Worm (Caenorhabditis elegans) whole organism, early embryonic: Measurements from ENCODE around the gene ZK287.4.

Experiments
- B0310.2 ChIP-seq: sonication (generic microtip); optimal IDR thresholded peaks from 2 replicates; lab custom pipeline; 2016; ENCODE audit warnings: mild to moderate bottlenecking, missing genetic modification characterization, missing compliant biosample characterization
- F13C5.2 ChIP-seq: sonication (generic microtip); optimal IDR thresholded peaks from 2 replicates; lab custom pipeline; 2017; ENCODE audit warnings: mild to moderate bottlenecking, missing genetic modification characterization, inconsistent platforms, missing compliant biosample characterization
- aly-1 ChIP-seq: sonication (generic microtip); optimal IDR thresholded peaks from 2 replicates; lab custom pipeline; 2016; ENCODE audit warnings: missing genetic modification characterization, missing compliant biosample characterization
- ama-1 ChIP-seq: fragments of 150-350 bp; optimal IDR thresholded peaks from 2 replicates; lab custom pipeline; 2014
- ceh-13 ChIP-seq: fragments of 200-800 bp; sonication (Bioruptor generic); optimal IDR thresholded peaks from 2 replicates; lab custom pipeline; 2018; ENCODE audit warnings: mild to moderate bottlenecking, missing genetic modification characterization, missing compliant biosample characterization
- ceh-36 ChIP-seq: sonication (generic microtip); optimal IDR thresholded peaks from 2 replicates; lab custom pipeline; 2016; ENCODE audit warnings: missing genetic modification characterization, inconsistent platforms, missing compliant biosample characterization
- ets-7 ChIP-seq: sonication (generic microtip); optimal IDR thresholded peaks from 2 replicates; lab custom pipeline; 2016; ENCODE audit warnings: missing genotype, missing genetic modification characterization, missing compliant biosample characterization
- flt-1 ChIP-seq: fragments of 200-800 bp; sonication (Bioruptor generic); IDR thresholded peaks from 2 replicates; pipeline ENCODE4 v1.3.6; 2022; ENCODE audit warnings: missing genetic modification characterization, missing compliant biosample characterization
- hmbx-1 ChIP-seq: sonication (generic microtip); optimal IDR thresholded peaks from 2 replicates; lab custom pipeline; 2016; ENCODE audit warnings: mild to moderate bottlenecking, missing genetic modification characterization, missing compliant biosample characterization
- hmg-4 ChIP-seq: fragments of 200-800 bp; sonication (Bioruptor generic); optimal IDR thresholded peaks from 2 replicates; lab custom pipeline; 2018; ENCODE audit warnings: mild to moderate bottlenecking, missing genetic modification characterization, missing compliant biosample characterization
- hnd-1 ChIP-seq: sonication (generic microtip); optimal IDR thresholded peaks from 2 replicates; lab custom pipeline; 2016; ENCODE audit warnings: missing genetic modification characterization, missing compliant biosample characterization
- pes-1 ChIP-seq: fragments of 200-800 bp; sonication (Bioruptor generic); IDR thresholded peaks from 2 replicates; pipeline ENCODE4 v1.3.6; 2022; ENCODE audit warnings: missing genetic modification reagents, missing genetic modification characterization, missing compliant biosample characterization
- scrt-1 ChIP-seq: fragments of 200-800 bp; sonication (Bioruptor generic); IDR thresholded peaks from 2 replicates; pipeline ENCODE4 v1.3.6; 2022; ENCODE audit warnings: missing genetic modification characterization, missing compliant biosample characterization
- sea-1 ChIP-seq: fragments of 200-800 bp; sonication (Bioruptor generic); conservative IDR thresholded peaks from 2 replicates; pipeline ENCODE4 v1.3.6; 2022; ENCODE audit warnings: missing genetic modification characterization, missing compliant biosample characterization
- tbx-11 ChIP-seq: fragments of 200-800 bp; sonication (Bioruptor generic); IDR thresholded peaks from 2 replicates; pipeline ENCODE4 v1.3.6; 2022; ENCODE audit warnings: missing genetic modification characterization, missing compliant biosample characterization
- tbx-37 ChIP-seq: fragments of 200-800 bp; sonication (Bioruptor generic); conservative IDR thresholded peaks from 2 replicates; pipeline ENCODE4 v1.3.6; 2022; ENCODE audit warnings: missing genetic modification reagents, missing genetic modification characterization, missing compliant biosample characterization
- tra-4 ChIP-seq: sonication (generic microtip); optimal IDR thresholded peaks from 2 replicates; lab custom pipeline; 2017; ENCODE audit warnings: missing genetic modification characterization, missing compliant biosample characterization

ZK287.4 gene

DNA sequence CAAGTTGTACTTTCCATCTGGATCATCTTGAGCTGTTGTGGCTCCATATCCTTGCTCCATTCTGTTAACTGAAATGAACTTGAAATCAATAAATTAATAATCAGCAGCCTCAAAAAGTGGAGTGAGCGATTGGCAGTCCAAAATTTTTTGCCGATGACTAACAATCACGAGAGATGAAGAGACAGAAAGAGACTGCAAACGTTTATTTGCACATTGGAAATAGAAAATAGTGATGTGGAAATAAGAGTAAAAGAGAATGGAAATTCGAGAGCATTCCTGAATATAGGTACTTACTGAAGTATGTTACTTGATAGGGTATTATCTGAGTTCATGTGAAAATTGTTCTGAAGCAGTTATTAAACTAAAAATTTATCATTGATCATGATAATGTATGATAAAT is 24.3 kb upstream of the ZK287.4 start, which contains the start of gene tag-120:
tag-120 (minus strand) TSS at position 68 of the 400 bp plus-strand sequence.
- no peak for TF ChIP-seq B0310.2 (tag; lab: Kevin White, UChicago)
- TF ChIP-seq hmg-4 (GFP tag; lab: Kevin White, UChicago), result no peak
- TF ChIP-seq ceh-36 (tag; lab: Kevin White, UChicago), result no peak
- TF ChIP-seq hmbx-1 (tag; lab: Kevin White, UChicago), result no peak
- TF ChIP-seq ets-7 (tag; lab: Kevin White, UChicago), result no peak

DNA sequence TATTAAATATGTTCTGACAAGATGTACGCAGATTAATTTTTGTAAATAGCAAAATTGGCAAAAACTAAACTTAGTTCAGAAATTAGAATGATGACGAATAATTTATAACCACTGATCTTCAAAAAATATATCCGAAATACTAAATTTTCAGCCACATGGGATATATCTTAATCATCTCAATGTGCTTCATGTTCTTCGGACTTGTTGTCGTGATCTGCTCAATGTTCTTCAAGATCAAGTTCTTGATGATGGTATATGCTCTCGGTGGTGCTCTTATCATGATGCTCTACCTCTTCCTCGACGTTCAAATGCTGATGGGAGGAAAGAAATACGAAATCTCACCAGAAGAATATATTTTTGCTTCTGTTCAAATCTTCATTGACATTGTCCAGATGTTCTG is 21.1 kb upstream of the ZK287.4 start:
- no peak for TF ChIP-seq flt-1 (GFP tag; lab: Robert Waterston, UW)
- no peak for TF ChIP-seq hnd-1 (tag; lab: Kevin White, UChicago)
- no peak for TF ChIP-seq sea-1
- TF ChIP-seq B0310.2 (tag; lab: Kevin White, UChicago), result no peak
- TF ChIP-seq hmg-4 (GFP tag; lab: Kevin White, UChicago), result no peak

DNA sequence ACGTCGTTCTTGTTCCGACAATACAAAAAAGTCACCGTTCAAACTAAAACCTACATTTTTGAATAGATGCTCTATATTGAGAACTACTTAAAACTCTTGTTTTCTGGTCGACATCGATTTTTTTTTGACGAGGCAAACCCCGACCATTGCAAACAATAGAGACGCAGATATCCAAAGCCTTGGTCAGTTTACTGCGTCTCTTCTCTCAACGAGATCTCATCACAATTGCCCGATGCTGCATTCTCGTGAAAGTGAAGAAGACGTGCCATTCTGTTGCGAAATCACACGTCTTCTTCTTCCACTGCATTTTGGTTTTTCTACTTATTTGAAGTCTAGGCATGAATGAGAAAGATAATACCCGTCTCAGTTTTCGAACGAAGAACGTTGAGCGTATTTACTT is 18.9 kb upstream of the ZK287.4 start:
- TF ChIP-seq B0310.2 (tag; lab: Kevin White, UChicago) (no peak), scrt-1 (GFP tag; lab: Robert Waterston, UW) (no peak), hmg-4 (GFP tag; lab: Kevin White, UChicago) (no peak), hmbx-1 (tag; lab: Kevin White, UChicago) (no peak), sea-1 (no peak), tbx-37 (GFP tag; lab: Robert Waterston, UW) (no peak), tra-4 (tag; lab: Kevin White, UChicago) (no peak), flt-1 (GFP tag; lab: Robert Waterston, UW) (no peak), ceh-13 (GFP tag; lab: Kevin White, UChicago) (no peak), F13C5.2 (no peak), ama-1 (lab: Kevin White, UChicago) (no peak), hnd-1 (tag; lab: Kevin White, UChicago) (no peak)

DNA sequence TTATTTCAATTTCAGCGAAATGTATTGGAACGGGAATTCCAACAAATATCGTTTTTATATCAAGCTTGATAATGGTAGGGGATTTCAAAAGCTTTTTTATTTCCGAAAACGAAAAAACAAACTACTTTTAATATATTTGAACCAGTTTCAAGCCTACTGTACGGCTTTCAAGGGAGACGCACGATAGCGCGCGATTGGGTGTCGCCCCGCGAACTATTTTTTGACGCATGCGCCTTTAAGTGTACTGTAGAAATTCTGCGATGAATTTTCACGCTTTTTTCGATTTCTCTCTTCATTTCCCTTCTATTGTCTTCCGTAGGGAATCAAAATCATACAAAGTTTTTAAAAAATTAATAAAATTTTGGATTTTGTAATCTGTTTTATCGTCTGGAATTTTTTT is 18.1 kb upstream of the ZK287.4 start:
- no peak for TF ChIP-seq ets-7 (tag; lab: Kevin White, UChicago)
- TF ChIP-seq ama-1 (lab: Kevin White, UChicago), result no peak
- no peak for TF ChIP-seq scrt-1 (GFP tag; lab: Robert Waterston, UW)
- no peak for TF ChIP-seq B0310.2 (tag; lab: Kevin White, UChicago)
- TF ChIP-seq tra-4 (tag; lab: Kevin White, UChicago), result no peak
- no peak for TF ChIP-seq pes-1
- no peak for TF ChIP-seq ceh-13 (GFP tag; lab: Kevin White, UChicago)
- no peak for TF ChIP-seq hmbx-1 (tag; lab: Kevin White, UChicago)
- no peak for TF ChIP-seq sea-1
- no peak for TF ChIP-seq F13C5.2
- TF ChIP-seq hmg-4 (GFP tag; lab: Kevin White, UChicago), result no peak
- TF ChIP-seq tbx-11 (GFP tag; lab: Robert Waterston, UW), result no peak
- no peak for TF ChIP-seq flt-1 (GFP tag; lab: Robert Waterston, UW)
- TF ChIP-seq aly-1 (tag; lab: Kevin White, UChicago), result no peak
- no peak for TF ChIP-seq tbx-37 (GFP tag; lab: Robert Waterston, UW)

DNA sequence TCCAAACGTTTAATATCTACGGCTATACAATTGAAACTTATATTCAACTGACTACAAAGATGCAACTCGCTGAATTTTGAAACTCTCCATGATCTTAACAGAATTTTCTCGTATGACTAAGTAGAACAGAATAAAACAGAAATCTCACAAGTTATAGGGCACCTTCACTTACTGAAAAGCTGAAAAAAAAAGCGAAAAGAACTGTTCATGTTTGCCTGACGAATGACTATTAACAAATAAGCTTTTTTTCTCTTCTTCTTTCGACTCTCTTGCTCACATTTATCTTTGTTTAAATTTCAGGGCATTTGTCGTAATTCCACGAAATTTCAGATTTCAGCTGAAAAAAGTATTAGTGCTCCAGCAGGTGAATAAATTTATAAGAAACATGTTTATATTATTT is 17.3 kb upstream of the ZK287.4 start, which contains the start of gene xbx-6:
xbx-6 (plus strand) TSS at position 301 of the 400 bp plus-strand sequence.
- TF ChIP-seq ceh-13 (GFP tag; lab: Kevin White, UChicago), result no peak
- no peak for TF ChIP-seq sea-1
- no peak for TF ChIP-seq hnd-1 (tag; lab: Kevin White, UChicago)
- TF ChIP-seq ama-1 (lab: Kevin White, UChicago), result no peak
- TF ChIP-seq hmbx-1 (tag; lab: Kevin White, UChicago), result no peak
- TF ChIP-seq tbx-37 (GFP tag; lab: Robert Waterston, UW), result no peak
- no peak for TF ChIP-seq F13C5.2
- TF ChIP-seq pes-1, result no peak
- TF ChIP-seq flt-1 (GFP tag; lab: Robert Waterston, UW), result no peak
- no peak for TF ChIP-seq aly-1 (tag; lab: Kevin White, UChicago)
- TF ChIP-seq tbx-11 (GFP tag; lab: Robert Waterston, UW), result no peak
- TF ChIP-seq tra-4 (tag; lab: Kevin White, UChicago), result no peak
- no peak for TF ChIP-seq B0310.2 (tag; lab: Kevin White, UChicago)
- no peak for TF ChIP-seq ceh-36 (tag; lab: Kevin White, UChicago)
- no peak for TF ChIP-seq hmg-4 (GFP tag; lab: Kevin White, UChicago)
- TF ChIP-seq scrt-1 (GFP tag; lab: Robert Waterston, UW), result no peak

DNA sequence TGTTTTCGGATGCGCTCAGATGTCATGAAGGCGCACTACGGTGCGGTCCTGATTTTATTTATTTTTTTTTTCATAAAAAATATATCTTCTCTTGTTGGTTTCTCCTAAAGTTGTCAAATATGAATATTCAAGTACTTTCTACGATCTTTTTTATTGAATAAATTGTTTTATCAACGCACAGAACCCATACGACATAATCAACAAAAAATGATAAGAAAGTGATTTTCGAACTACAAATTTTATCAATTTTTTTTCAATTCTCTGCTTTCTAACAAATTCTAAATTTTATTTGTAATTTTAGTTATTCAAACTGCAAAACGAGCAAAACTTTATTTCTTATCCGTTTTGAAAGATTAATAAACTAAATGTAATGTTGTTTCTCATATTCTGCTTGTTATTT is 16.4 kb upstream of the ZK287.4 start:
- no peak for TF ChIP-seq hmg-4 (GFP tag; lab: Kevin White, UChicago)
- no peak for TF ChIP-seq hmbx-1 (tag; lab: Kevin White, UChicago)
- TF ChIP-seq flt-1 (GFP tag; lab: Robert Waterston, UW), result no peak
- no peak for TF ChIP-seq aly-1 (tag; lab: Kevin White, UChicago)
- TF ChIP-seq pes-1, result no peak
- TF ChIP-seq hnd-1 (tag; lab: Kevin White, UChicago), result no peak
- no peak for TF ChIP-seq ceh-13 (GFP tag; lab: Kevin White, UChicago)
- TF ChIP-seq tra-4 (tag; lab: Kevin White, UChicago), result no peak

DNA sequence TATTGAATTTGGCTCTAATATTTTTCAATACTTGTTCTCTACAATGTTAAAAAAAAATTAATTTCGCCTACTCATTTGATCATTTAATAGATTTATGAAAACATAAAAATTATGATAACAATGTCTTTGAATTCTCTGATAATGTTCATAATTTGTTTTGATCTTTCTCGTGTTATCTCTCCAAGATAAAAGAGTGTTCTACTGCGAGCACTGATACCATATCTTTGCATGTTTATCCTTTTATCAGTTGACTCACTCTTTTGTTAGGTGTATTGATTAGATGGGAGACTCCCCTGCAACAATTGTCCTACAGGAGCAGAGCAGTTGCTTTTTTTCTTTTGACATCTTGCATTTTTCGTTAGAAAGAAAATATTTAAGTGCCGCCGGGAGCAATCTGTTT is 13.8 kb upstream of the ZK287.4 start:
- TF ChIP-seq ceh-36 (tag; lab: Kevin White, UChicago) (no peak), pes-1 (no peak), sea-1 (no peak), scrt-1 (GFP tag; lab: Robert Waterston, UW) (no peak), ceh-13 (GFP tag; lab: Kevin White, UChicago) (no peak), F13C5.2 (no peak)

DNA sequence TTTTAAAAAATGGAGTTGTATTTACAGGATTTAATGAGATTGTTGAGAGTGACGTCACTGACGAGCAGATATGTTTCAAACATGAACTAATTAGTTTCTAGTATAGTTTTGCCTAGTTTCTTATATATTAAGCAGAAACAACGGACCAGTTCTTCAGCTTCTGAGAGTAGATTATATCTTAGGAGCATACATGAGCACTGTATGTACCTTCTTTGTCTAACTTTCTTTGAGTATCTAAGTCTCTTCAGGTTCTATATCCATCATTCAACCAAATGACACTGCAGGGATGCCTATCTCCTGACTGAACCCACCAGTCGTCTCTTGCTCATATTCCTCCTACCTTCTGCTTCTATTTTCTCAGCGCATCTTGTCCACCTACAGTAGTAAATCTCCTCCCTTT is 11.3 kb upstream of the ZK287.4 start, which contains the start of gene her-1:
her-1 (plus strand) TSS at position 301 of the 400 bp plus-strand sequence.
- TF ChIP-seq ceh-13 (GFP tag; lab: Kevin White, UChicago) (no peak), F13C5.2 (no peak), hnd-1 (tag; lab: Kevin White, UChicago) (no peak), hmg-4 (GFP tag; lab: Kevin White, UChicago) (no peak), ceh-36 (tag; lab: Kevin White, UChicago) (no peak), sea-1 (no peak), tra-4 (tag; lab: Kevin White, UChicago) (no peak), hmbx-1 (tag; lab: Kevin White, UChicago) (no peak), ets-7 (tag; lab: Kevin White, UChicago) (no peak), ama-1 (lab: Kevin White, UChicago) (no peak), tbx-37 (GFP tag; lab: Robert Waterston, UW) (no peak), B0310.2 (tag; lab: Kevin White, UChicago) (no peak), scrt-1 (GFP tag; lab: Robert Waterston, UW) (no peak), aly-1 (tag; lab: Kevin White, UChicago) (no peak), tbx-11 (GFP tag; lab: Robert Waterston, UW) (no peak)
